Fruit fly (Drosophila melanogaster): ENCODE data around the gene Gr93a.
A peak's percentile ranks its signal among the peaks of the same experiment; 100 is the strongest.

Gene Gr93a

DNA sequence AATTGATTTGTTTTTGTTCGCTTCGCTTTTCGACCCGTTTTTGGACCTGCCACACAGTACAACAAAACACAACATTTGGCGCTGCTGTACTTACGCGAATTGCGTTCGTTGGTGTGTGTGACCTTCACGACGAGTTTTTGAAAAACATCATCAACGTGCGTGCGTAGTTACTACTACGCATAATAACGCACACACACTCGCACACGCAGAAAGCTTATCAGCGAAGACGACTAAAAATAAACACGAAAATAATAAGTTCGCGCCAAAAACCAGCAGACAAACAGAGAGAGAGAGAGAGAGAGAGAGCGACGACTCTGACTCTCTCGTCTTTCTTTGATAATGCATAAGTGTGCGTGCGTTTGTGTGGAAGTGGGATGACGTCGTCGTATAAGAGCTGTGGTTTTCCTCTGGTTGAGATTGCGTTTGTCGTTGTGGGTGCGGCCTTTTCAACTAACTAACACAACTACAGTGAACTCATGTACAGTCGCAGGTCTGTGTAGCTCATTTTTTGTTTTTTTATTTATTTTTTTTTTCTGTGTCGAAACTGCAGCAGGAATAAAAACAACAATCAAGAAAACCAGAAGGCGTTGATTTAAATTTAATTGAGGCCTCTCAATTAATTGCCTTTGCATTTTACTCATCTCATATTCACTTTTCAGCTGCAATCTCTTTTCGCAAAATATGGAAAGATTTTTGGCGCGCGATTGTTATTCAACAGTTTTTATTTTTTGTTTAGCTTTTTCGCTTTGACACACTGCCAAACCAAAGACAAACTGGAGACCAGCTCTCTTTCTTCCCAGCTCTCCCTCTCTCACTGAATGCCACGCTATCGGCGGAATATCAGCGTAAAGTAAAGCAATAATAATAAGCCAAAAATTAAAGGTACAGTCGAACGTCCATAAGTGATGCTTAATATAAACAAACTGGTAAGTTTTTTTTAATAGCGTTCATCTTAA lies 21.6 kb downstream of the Gr93a start (continued):
- TF ChIP-seq Hnf4 (GFP tag; optimal IDR thresholded peaks at IDR 0.05), result peak; percentile 1
- TF ChIP-seq CrebA (GFP tag; optimal IDR thresholded peaks at IDR 0.05; ENCODE audit: borderline replicate concordance), result peak; percentile 93
- peak; percentile 48 for TF ChIP-seq N (GFP tag; optimal IDR thresholded peaks at IDR 0.05)
- peak; percentile 38 for TF ChIP-seq woc (GFP tag; optimal IDR thresholded peaks at IDR 0.05)
- no peak for TF ChIP-seq pan (optimal IDR thresholded peaks at IDR 0.05)
- no peak for TF ChIP-seq CG9705 (GFP tag; optimal IDR thresholded peaks at IDR 0.05)
- no peak for TF ChIP-seq OdsH (GFP tag; optimal IDR thresholded peaks at IDR 0.05)
- TF ChIP-seq Abd-B (GFP tag; optimal IDR thresholded peaks at IDR 0.05), result no peak
- TF ChIP-seq tai (GFP tag; optimal IDR thresholded peaks at IDR 0.05), result no peak
- TF ChIP-seq jim (GFP tag; optimal IDR thresholded peaks at IDR 0.05), result peak; percentile 56

DNA sequence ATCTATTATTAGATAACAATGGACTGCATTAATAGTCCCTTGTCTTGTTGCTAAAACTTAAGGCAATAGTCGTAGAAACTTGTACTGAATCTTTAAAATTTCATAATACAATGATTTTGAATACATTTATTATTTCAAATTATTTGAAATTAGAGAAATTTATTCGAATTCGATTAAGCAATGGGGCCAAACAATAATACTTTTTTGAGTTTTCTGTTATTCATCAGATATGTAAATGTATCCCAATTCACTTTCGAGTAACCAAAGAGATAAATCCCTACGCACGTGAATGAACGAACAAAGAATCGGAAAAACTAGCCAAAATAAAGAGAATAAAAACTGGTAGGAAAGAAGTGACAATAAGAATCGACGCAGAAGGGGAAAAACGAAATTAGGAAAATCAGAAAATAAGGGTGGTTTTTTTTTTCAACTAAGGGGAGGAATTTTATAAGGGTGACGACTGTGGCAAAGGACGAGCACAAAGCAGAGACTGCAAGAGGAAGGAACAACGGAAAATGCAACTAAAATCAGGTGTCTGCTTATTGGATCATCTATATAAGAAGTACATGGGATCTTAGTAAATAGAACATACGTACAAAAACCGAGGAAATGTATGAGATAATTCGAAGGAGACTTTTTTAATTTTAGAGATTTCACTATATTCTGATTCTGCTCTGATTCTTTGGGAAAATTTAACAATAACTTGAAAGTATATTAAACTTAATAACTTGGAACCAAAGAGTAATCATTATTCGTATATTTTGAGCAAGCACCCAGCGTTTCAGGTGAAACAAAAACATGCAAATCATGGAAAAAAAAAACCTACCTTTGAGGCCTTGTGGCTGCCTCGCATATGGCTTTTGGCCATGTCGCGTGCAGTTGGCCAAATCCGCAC lies 22.5 kb downstream of the Gr93a start:
- no peak for TF ChIP-seq usp (GFP tag; optimal IDR thresholded peaks at IDR 0.05)
- TF ChIP-seq psq (GFP tag; optimal IDR thresholded peaks at IDR 0.05), result peak; percentile 37
- TF ChIP-seq dmrt93B (GFP tag; optimal IDR thresholded peaks at IDR 0.05), result no peak

DNA sequence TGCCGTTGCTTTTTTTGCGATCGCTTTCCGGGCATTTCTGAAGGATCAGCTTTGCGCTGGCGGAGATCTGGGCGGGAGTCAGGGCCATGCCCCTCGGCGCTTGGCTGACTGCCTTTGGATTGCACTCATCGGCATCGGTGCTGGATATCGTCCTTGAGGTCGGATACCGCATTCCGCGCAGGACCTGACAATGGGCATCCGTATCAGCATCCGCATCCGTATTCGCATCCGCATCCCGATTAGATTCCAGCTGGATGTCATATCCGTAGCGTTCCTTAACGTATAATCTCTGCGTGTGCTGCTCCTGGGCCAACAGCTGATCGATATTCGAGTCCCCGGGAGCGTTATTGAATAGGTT lies 23.1 kb downstream of the Gr93a start:
- TF ChIP-seq br (GFP tag; optimal IDR thresholded peaks at IDR 0.05) (no peak), Hnf4 (GFP tag; optimal IDR thresholded peaks at IDR 0.05) (no peak), woc (GFP tag; optimal IDR thresholded peaks at IDR 0.05) (no peak), rgr (GFP tag; optimal IDR thresholded peaks at IDR 0.05) (no peak), Rel (GFP tag; optimal IDR thresholded peaks at IDR 0.05) (no peak), Rel (tag; optimal IDR thresholded peaks at IDR 0.05) (no peak), pan (optimal IDR thresholded peaks at IDR 0.05) (no peak), Mio (GFP tag; optimal IDR thresholded peaks at IDR 0.05) (no peak), Myc (optimal IDR thresholded peaks at IDR 0.05) (no peak), dl (GFP tag; optimal IDR thresholded peaks at IDR 0.05; ENCODE audit: insufficient read depth in 1 of 2, partially characterized antibody in 2 of 2) (no peak), Abd-B (GFP tag; optimal IDR thresholded peaks at IDR 0.05) (no peak), sv (GFP tag; optimal IDR thresholded peaks at IDR 0.05) (no peak), usp (GFP tag; optimal IDR thresholded peaks at IDR 0.05) (no peak), Hr83 (GFP tag; optimal IDR thresholded peaks at IDR 0.05; ENCODE audit: poor library complexity, severe bottlenecking) (no peak), HLH106 (tag; optimal IDR thresholded peaks at IDR 0.05) (no peak), Jra (GFP tag; optimal IDR thresholded peaks at IDR 0.05) (no peak), ey (GFP tag; optimal IDR thresholded peaks at IDR 0.05) (no peak), Sp1 (GFP tag; optimal IDR thresholded peaks at IDR 0.05) (no peak), Dif (GFP tag; optimal IDR thresholded peaks at IDR 0.05; ENCODE audit: partially characterized antibody) (no peak)

DNA sequence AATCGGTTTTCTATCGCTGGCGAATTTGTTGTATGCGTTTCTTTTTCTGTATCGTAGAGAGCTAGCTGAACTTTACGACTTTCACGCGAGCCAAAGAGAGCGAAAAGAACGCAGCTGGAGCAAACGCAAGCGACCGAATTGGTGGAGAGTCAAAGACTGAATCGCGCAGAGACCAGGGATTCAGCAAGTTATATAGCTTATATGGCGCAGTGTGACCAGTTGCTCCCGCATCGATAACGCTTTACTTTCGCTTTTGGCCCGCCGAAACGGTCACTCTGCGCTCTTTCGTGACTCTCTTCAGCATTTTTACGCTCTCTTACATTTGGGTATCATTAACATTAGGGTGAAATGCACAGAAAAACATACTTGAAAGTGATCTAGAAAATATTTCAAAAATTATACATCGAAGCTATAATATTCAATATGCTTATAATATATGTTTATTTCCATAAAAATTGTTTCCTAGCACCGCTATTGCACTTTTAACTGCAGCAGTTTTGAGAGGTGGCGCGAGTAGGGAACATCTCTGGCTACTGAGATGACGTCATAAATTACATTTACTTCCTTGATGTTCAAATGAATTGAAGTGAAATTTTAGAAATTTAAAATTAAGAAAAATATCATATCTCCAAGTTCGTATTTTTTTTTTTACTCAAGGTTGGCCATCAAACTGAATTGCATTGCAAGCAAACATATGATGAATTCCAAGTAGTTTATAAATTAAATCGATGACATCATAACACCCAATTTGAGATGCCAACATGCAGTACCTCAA lies 24.0 kb downstream of the Gr93a start, which contains the start of gene glec:
glec (minus strand) TSS at position 169 of the 775 bp plus-strand sequence.
- TF ChIP-seq Sp1 (GFP tag; optimal IDR thresholded peaks at IDR 0.05), result peak; percentile 50
- no peak for TF ChIP-seq dsf (GFP tag; optimal IDR thresholded peaks at IDR 0.05; ENCODE audit: borderline replicate concordance)
- peak; percentile 30 for TF ChIP-seq fru (GFP tag; optimal IDR thresholded peaks at IDR 0.05)
- TF ChIP-seq Dif (GFP tag; optimal IDR thresholded peaks at IDR 0.05; ENCODE audit: partially characterized antibody), result peak; percentile 28
- TF ChIP-seq pan (optimal IDR thresholded peaks at IDR 0.05), result no peak
- TF ChIP-seq sv (GFP tag; optimal IDR thresholded peaks at IDR 0.05), result peak; percentile 61
- TF ChIP-seq foxo (GFP tag; optimal IDR thresholded peaks at IDR 0.05), result peak; percentile 34 to 48
- TF ChIP-seq h (GFP tag; optimal IDR thresholded peaks at IDR 0.05), result peak; percentile 55
- peak; percentile 55 for TF ChIP-seq OdsH (GFP tag; optimal IDR thresholded peaks at IDR 0.05)
- TF ChIP-seq GATAd (GFP tag; optimal IDR thresholded peaks at IDR 0.05), result no peak
- TF ChIP-seq lola (GFP tag; optimal IDR thresholded peaks at IDR 0.05), result no peak
- peak; percentile 64 for TF ChIP-seq CrebA (GFP tag; optimal IDR thresholded peaks at IDR 0.05; ENCODE audit: borderline replicate concordance)
- peak; percentile 92 for TF ChIP-seq Hr83 (GFP tag; optimal IDR thresholded peaks at IDR 0.05; ENCODE audit: poor library complexity, severe bottlenecking)
- TF ChIP-seq woc (GFP tag; optimal IDR thresholded peaks at IDR 0.05), result peak; percentile 74
- TF ChIP-seq tai (GFP tag; optimal IDR thresholded peaks at IDR 0.05), result peak; percentile 26
- TF ChIP-seq Jra (GFP tag; optimal IDR thresholded peaks at IDR 0.05), result peak; percentile 43
- peak; percentile 44 for TF ChIP-seq rgr (GFP tag; optimal IDR thresholded peaks at IDR 0.05)
- TF ChIP-seq N (GFP tag; optimal IDR thresholded peaks at IDR 0.05), result no peak
- TF ChIP-seq HLH106 (tag; optimal IDR thresholded peaks at IDR 0.05), result no peak
- peak; percentile 11 for TF ChIP-seq CG32264 (GFP tag; optimal IDR thresholded peaks at IDR 0.05)
- peak; percentile 54 for TF ChIP-seq brk (GFP tag; optimal IDR thresholded peaks at IDR 0.05)
- TF ChIP-seq Rel (GFP tag; optimal IDR thresholded peaks at IDR 0.05), result peak; percentile 35
- peak; percentile 70 for TF ChIP-seq Rel (tag; optimal IDR thresholded peaks at IDR 0.05)
- TF ChIP-seq br (GFP tag; optimal IDR thresholded peaks at IDR 0.05), result peak; percentile 29
- peak; percentile 56 for TF ChIP-seq sage (GFP tag; optimal IDR thresholded peaks at IDR 0.05)
- peak; percentile 17 for TF ChIP-seq CG9705 (GFP tag; optimal IDR thresholded peaks at IDR 0.05)
- TF ChIP-seq Vsx2 (GFP tag; optimal IDR thresholded peaks at IDR 0.05; ENCODE audit: partially characterized antibody), result no peak
